Worm (Caenorhabditis elegans): ENCODE data around the gene F46F2.3.

F46F2.3 gene

DNA sequence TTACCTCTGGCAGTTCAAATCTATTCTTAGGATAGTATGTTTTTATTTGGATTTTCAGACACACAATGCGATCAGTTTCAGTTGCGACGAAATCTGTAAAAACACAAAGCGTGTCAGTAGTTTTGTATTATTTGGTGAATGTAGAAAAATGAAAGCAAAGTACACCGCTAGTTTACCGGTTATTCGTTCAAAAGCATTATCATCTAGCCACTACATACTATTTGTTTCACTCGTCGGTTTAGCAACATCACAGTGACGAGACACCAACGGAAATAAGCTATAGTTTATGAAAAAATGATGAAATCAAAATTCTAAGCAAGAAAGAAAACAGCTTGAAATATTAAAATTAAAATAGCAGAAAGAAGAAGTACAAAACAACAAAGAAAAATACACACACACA is 10.6 kb upstream of the F46F2.3 start:
- TF ChIP-seq tab-1 (GFP tag; IDR thresholded peaks at IDR 0.05) = no peak
- TF ChIP-seq cog-1 (tag; optimal IDR thresholded peaks at IDR 0.05) = no peak
- no peak for TF ChIP-seq T22C8.4 (GFP tag; IDR thresholded peaks at IDR 0.05)
- no peak for TF ChIP-seq flt-1 (GFP tag; IDR thresholded peaks at IDR 0.05)
- TF ChIP-seq klf-2 (GFP tag; conservative IDR thresholded peaks at IDR 0.05) = no peak
- no peak for TF ChIP-seq ztf-23 (GFP tag; IDR thresholded peaks at IDR 0.05)
- TF ChIP-seq ztf-29 (GFP tag; IDR thresholded peaks at IDR 0.05) = no peak
- TF ChIP-seq ref-1 (GFP tag; conservative IDR thresholded peaks at IDR 0.05) = no peak
- TF ChIP-seq med-1 (GFP tag; optimal IDR thresholded peaks at IDR 0.05; ENCODE audit: insufficient read depth) = no peak

DNA sequence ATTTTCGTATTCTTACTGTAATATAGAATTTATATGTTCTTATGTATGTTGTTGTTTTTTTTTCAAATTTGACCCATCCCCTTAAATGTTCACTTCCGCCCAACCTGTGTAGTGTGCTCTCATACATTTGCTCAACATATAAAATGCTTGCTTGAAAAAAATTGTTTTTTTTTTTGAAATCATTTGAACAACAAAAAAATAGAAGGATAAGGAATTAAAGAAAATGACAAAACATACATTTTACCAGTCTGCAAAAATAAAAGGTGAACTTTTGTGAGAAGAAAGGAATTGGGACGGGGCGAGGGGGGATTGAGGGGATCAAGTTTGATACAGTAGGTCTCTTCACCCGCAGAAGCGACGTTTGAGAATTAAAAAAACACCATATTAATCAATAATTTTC is 8.4 kb upstream of the F46F2.3 start:
- TF ChIP-seq ref-1 (GFP tag; conservative IDR thresholded peaks at IDR 0.05) (no peak), T22C8.4 (GFP tag; IDR thresholded peaks at IDR 0.05) (no peak), med-1 (GFP tag; optimal IDR thresholded peaks at IDR 0.05; ENCODE audit: insufficient read depth) (no peak), flt-1 (GFP tag; IDR thresholded peaks at IDR 0.05) (no peak), ztf-29 (GFP tag; IDR thresholded peaks at IDR 0.05) (no peak), cog-1 (tag; optimal IDR thresholded peaks at IDR 0.05) (no peak), klf-2 (GFP tag; conservative IDR thresholded peaks at IDR 0.05) (no peak), ztf-23 (GFP tag; IDR thresholded peaks at IDR 0.05) (no peak), tab-1 (GFP tag; IDR thresholded peaks at IDR 0.05) (no peak)

DNA sequence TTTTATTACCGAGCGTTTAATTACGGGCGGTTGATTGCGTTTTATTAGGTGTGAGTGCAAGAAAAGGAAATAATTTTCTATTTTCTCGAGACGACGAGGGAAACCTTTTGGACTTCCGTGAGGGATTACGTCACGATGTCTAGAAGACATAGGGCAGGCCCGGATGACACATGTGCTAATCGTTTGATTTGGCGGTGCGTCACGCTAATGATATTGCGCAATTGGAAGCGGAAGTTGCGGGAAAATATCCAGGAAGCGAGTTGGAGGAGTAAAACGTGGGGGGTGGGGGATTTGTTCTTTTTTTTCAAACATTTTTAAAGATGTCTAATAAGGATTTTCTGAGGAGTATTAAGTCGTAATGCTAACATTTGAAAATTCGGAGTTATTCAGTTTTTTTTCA is 4.5 kb upstream of the F46F2.3 start:
- no peak for TF ChIP-seq klf-2 (GFP tag; conservative IDR thresholded peaks at IDR 0.05)
- TF ChIP-seq ztf-29 (GFP tag; IDR thresholded peaks at IDR 0.05) = no peak
- no peak for TF ChIP-seq ztf-23 (GFP tag; IDR thresholded peaks at IDR 0.05)
- TF ChIP-seq flt-1 (GFP tag; IDR thresholded peaks at IDR 0.05) = no peak
- no peak for TF ChIP-seq T22C8.4 (GFP tag; IDR thresholded peaks at IDR 0.05)
- no peak for TF ChIP-seq tab-1 (GFP tag; IDR thresholded peaks at IDR 0.05)
- TF ChIP-seq ref-1 (GFP tag; conservative IDR thresholded peaks at IDR 0.05) = no peak
- no peak for TF ChIP-seq cog-1 (tag; optimal IDR thresholded peaks at IDR 0.05)
- no peak for TF ChIP-seq med-1 (GFP tag; optimal IDR thresholded peaks at IDR 0.05; ENCODE audit: insufficient read depth)

DNA sequence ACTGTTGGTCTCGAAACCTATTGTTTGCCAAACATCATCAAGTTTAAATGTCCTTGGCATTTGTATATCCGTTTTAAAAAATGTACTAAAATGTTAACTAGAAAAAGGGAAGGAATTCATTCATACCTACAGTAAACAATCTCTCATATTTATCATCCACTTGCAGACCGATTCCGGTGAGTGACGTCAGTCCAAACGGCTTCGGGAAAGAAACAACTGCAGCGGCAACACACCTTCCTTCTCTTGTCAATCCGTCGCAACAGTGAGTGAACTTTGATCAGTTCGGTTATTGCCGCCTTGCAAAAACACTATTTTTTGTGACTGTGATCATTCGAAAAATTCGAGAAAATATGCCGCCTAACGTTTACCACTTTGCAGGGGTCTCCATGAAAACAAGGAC is 4.1 kb upstream of the F46F2.3 start:
- TF ChIP-seq med-1 (GFP tag; optimal IDR thresholded peaks at IDR 0.05; ENCODE audit: insufficient read depth) (no peak), cog-1 (tag; optimal IDR thresholded peaks at IDR 0.05) (no peak), ref-1 (GFP tag; conservative IDR thresholded peaks at IDR 0.05) (no peak)

DNA sequence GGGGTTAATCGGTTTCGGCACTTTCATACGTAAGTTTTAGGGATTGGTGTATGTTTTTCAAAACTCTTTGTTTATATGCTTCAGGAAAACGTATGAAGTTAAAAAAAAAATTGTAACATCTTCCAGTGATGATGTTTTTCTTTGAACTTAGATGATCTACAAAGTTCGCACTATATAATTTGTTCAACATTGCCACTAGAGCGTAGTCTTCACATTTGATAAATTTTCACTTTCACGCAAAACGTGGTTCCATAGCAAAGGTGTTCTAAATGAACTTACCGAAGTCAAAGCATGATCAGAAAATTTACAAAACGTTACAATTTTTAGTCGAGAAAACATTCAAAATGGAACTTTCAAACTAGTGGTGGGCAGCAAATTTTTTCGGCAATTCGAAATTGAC is 2.8 kb upstream of the F46F2.3 start:
- TF ChIP-seq klf-2 (GFP tag; conservative IDR thresholded peaks at IDR 0.05) (no peak), T22C8.4 (GFP tag; IDR thresholded peaks at IDR 0.05) (no peak), med-1 (GFP tag; optimal IDR thresholded peaks at IDR 0.05; ENCODE audit: insufficient read depth) (no peak), tab-1 (GFP tag; IDR thresholded peaks at IDR 0.05) (no peak), flt-1 (GFP tag; IDR thresholded peaks at IDR 0.05) (no peak), ztf-23 (GFP tag; IDR thresholded peaks at IDR 0.05) (no peak), cog-1 (tag; optimal IDR thresholded peaks at IDR 0.05) (no peak), ztf-29 (GFP tag; IDR thresholded peaks at IDR 0.05) (no peak), ref-1 (GFP tag; conservative IDR thresholded peaks at IDR 0.05) (no peak)

DNA sequence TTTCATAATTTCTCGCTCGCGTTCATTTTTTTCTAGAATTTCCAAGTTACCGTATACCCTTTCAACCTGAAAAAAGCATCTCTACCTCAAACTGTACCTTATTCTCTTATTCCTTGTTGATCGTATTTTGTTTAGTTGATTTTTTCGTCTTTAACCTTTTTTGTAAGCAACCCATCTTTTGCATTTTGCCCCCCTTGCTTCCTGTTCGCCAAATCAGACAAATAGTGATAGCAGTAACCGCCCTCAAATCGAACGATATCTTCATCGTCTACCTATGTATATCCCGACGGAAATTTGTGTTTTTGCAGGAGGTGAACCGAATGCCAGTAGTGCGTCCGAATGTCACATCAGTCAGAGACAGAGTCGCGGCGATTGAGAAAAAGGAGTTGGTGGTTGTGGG is 2.3 kb upstream of the F46F2.3 start, which contains the start of gene F46F2.5:
F46F2.5 (plus strand) TSS at position 301 of the 400 bp plus-strand sequence.
- TF ChIP-seq ztf-29 (GFP tag; IDR thresholded peaks at IDR 0.05) (no peak), klf-2 (GFP tag; conservative IDR thresholded peaks at IDR 0.05) (no peak), ztf-23 (GFP tag; IDR thresholded peaks at IDR 0.05) (no peak), T22C8.4 (GFP tag; IDR thresholded peaks at IDR 0.05) (no peak), ref-1 (GFP tag; conservative IDR thresholded peaks at IDR 0.05) (no peak)

DNA sequence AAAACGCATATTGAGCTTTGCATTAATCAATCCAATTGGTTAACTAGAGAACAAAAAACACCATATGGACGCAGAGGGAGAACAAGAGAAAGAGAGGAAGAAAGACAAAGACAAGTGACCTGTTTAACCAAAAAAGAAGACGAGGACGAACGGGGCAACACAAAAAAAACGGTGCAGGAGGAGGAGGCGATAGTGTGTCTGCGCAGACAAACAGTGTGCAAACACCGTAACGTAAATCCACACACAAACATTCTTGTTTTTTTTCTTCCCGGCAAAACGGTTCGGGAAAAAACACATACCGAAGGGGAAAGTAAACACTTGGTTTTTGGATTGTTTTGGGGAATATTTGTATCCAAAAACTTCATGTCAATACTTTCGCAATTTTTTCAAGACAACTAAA is 13.5 kb downstream of the F46F2.3 start:
- TF ChIP-seq flt-1 (GFP tag; IDR thresholded peaks at IDR 0.05) (peak; percentile 53; the same call in 1 of the 2 replicates), klf-2 (GFP tag; conservative IDR thresholded peaks at IDR 0.05) (no peak)

DNA sequence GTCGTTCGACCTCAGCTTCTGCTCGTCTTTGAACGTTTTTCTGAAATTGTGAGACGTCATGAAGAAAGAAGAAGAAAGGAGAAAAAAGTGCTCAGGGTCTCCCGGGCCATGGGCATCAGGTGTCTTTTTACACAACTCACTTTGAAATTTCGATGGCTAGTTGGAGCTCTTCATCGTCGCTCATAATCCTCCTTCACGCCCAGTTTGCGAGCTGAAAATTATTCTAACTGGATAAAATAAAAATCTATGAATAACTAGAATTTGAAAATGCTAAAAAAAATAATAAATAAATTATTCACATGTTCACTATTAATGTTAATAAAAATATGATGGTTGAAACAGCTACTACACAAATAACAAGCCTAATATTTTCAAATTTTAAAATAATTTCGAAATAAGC is 13.9 kb downstream of the F46F2.3 start, which contains the start of gene piki-1:
piki-1 (minus strand) TSS at position 218 of the 400 bp plus-strand sequence.
- TF ChIP-seq ref-1 (GFP tag; conservative IDR thresholded peaks at IDR 0.05) (no peak), T22C8.4 (GFP tag; IDR thresholded peaks at IDR 0.05) (no peak), ztf-29 (GFP tag; IDR thresholded peaks at IDR 0.05) (no peak), ztf-23 (GFP tag; IDR thresholded peaks at IDR 0.05) (no peak), med-1 (GFP tag; optimal IDR thresholded peaks at IDR 0.05; ENCODE audit: insufficient read depth) (no peak), klf-2 (GFP tag; conservative IDR thresholded peaks at IDR 0.05) (no peak), flt-1 (GFP tag; IDR thresholded peaks at IDR 0.05) (no peak), cog-1 (tag; optimal IDR thresholded peaks at IDR 0.05) (no peak), tab-1 (GFP tag; IDR thresholded peaks at IDR 0.05) (no peak)

DNA sequence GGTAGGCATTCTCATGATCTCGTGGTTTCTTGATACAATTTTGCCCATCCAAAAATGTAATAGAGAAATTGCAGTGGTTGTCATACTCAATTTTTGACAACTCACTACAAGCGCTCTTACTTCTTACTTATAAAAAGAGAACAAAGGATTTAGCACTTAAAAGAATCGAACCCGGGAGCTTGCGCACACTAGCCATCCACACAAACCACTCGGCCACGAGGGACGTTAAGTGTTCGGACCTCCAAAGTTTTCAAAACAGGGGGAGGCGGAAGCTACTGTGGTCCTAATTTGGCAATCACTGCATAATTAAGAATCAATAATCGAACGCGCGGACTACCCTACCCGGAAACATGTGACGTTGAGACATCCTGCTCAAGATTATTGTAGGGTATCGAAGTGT is 17.4 kb downstream of the F46F2.3 start:
- TF ChIP-seq T22C8.4 (GFP tag; IDR thresholded peaks at IDR 0.05) (0 out of 2 replicates have a peak, but pooled peaks have one; percentile 16), med-1 (GFP tag; optimal IDR thresholded peaks at IDR 0.05; ENCODE audit: insufficient read depth) (no peak), tab-1 (GFP tag; IDR thresholded peaks at IDR 0.05) (no peak), cog-1 (tag; optimal IDR thresholded peaks at IDR 0.05) (no peak)

DNA sequence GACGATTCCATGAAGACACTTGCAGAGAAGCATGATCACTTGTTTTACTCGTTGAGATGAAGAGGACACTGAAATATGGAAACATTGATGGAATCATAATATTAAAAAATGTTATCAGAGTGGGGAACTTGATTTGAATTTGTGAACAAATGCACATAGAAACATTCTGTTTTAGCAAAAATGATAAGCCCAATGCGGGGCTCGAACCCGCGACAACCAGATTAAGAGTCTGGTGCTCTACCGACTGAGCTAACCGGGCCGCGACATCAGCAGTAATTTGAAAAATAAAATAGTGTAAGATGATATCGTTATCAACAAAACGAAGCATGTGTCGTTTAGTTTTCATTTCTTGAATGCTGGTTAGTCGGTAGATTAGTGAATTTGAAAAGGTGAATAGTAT is 18.9 kb downstream of the F46F2.3 start:
- no peak for TF ChIP-seq med-1 (GFP tag; optimal IDR thresholded peaks at IDR 0.05; ENCODE audit: insufficient read depth)
- TF ChIP-seq ref-1 (GFP tag; conservative IDR thresholded peaks at IDR 0.05) = no peak
- no peak for TF ChIP-seq ztf-29 (GFP tag; IDR thresholded peaks at IDR 0.05)
- no peak for TF ChIP-seq T22C8.4 (GFP tag; IDR thresholded peaks at IDR 0.05)
- no peak for TF ChIP-seq flt-1 (GFP tag; IDR thresholded peaks at IDR 0.05)
- no peak for TF ChIP-seq cog-1 (tag; optimal IDR thresholded peaks at IDR 0.05)
- no peak for TF ChIP-seq klf-2 (GFP tag; conservative IDR thresholded peaks at IDR 0.05)
- TF ChIP-seq tab-1 (GFP tag; IDR thresholded peaks at IDR 0.05) = no peak
- TF ChIP-seq ztf-23 (GFP tag; IDR thresholded peaks at IDR 0.05) = no peak

DNA sequence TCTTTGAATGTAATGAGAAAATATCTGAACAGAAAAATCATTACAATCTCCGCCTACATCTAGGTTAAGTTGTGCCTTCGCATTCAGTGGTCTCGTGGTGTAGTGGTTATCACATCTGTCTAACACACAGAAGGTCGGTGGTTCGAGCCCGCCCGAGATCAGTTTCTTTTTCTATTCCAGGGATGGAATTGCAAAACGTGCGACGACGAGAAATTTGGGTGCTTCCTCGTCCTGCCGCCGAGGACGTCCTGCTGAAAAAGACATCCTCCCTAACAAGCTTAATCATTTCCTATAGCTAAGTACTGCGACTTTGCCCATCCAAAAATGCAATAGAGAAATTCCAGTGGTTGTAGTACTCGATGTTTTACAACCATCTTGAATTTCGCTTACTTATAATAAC is 24.1 kb downstream of the F46F2.3 start:
- TF ChIP-seq tab-1 (GFP tag; IDR thresholded peaks at IDR 0.05) (no peak), ztf-23 (GFP tag; IDR thresholded peaks at IDR 0.05) (no peak), cog-1 (tag; optimal IDR thresholded peaks at IDR 0.05) (no peak), med-1 (GFP tag; optimal IDR thresholded peaks at IDR 0.05; ENCODE audit: insufficient read depth) (no peak), ref-1 (GFP tag; conservative IDR thresholded peaks at IDR 0.05) (no peak), ztf-29 (GFP tag; IDR thresholded peaks at IDR 0.05) (no peak; the same call in 1 of the 2 replicates), klf-2 (GFP tag; conservative IDR thresholded peaks at IDR 0.05) (0 out of 2 replicates have a peak, but pooled peaks have one; percentile 16), flt-1 (GFP tag; IDR thresholded peaks at IDR 0.05) (peak; percentile 60; the same call in 1 of the 2 replicates), T22C8.4 (GFP tag; IDR thresholded peaks at IDR 0.05) (no peak)
